Fruit fly (Drosophila melanogaster): ENCODE measurements around the gene SA1.

The SA1 gene

DNA sequence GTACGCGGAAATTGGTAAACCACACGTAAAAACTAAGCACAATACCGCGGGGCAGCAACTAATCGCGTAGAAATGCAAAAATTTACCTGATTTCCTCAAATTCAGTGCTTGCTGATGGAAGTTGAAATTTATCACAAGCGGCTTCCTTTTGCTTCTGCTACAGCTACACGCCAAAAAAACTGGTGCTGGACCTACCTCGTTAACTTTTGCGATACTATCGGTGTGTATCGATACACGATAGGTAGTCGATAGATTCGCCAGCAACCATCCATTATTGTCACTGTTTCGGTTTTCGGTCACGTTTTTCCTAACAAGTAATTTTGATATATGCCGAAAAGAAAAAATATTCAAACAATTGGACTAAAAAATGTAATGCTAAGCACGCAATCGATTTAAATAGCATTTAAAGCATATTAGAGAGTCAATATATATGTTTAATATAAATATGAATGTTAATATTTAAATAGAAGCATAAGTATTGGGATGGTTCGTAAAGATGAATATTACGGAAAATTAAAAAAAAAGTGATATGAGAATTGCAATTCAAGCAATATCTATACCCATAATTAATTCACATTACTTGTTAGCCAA, 17.3 kb downstream of the SA1 start, which contains the start of gene Sumo (continued):
- TF ChIP-seq CG12299 (tag; optimal IDR thresholded peaks at IDR 0.05): no peak
- no peak for TF ChIP-seq CG14965 (GFP tag; optimal IDR thresholded peaks at IDR 0.05; ENCODE audit: borderline replicate concordance)
- peak; percentile 49; the same call in 1 of the 2 replicates for TF ChIP-seq chm (GFP tag; IDR thresholded peaks at IDR 0.05)
- no peak for TF ChIP-seq CG10274 (GFP tag; optimal IDR thresholded peaks at IDR 0.05)
- TF ChIP-seq tio (GFP tag; optimal IDR thresholded peaks at IDR 0.05): no peak
- no peak for TF ChIP-seq CG4854 (GFP tag; optimal IDR thresholded peaks at IDR 0.05)
- peak; percentile 23 for TF ChIP-seq sug (tag; optimal IDR thresholded peaks at IDR 0.05)
- no peak for TF ChIP-seq Eip74EF (GFP tag; optimal IDR thresholded peaks at IDR 0.05)
- TF ChIP-seq zen (tag; optimal IDR thresholded peaks at IDR 0.05): peak; percentile 49
- TF ChIP-seq Atf-2 (GFP tag; optimal IDR thresholded peaks at IDR 0.05): no peak
- no peak for TF ChIP-seq Hmr (GFP tag; optimal IDR thresholded peaks at IDR 0.05)
- peak; percentile 49 for TF ChIP-seq CG32532 (GFP tag; IDR thresholded peaks at IDR 0.05)
- TF ChIP-seq caup (GFP tag; optimal IDR thresholded peaks at IDR 0.05; ENCODE audit: severe bottlenecking): no peak
- TF ChIP-seq ash1 (GFP tag; optimal IDR thresholded peaks at IDR 0.05): no peak
- TF ChIP-seq Sox100B (GFP tag; optimal IDR thresholded peaks at IDR 0.05): peak; percentile 13
- peak; percentile 47 for TF ChIP-seq CG3847 (GFP tag; IDR thresholded peaks at IDR 0.05)
- peak; percentile 99 for TF ChIP-seq CG3995 (GFP tag; optimal IDR thresholded peaks at IDR 0.05)
- no peak for TF ChIP-seq Kr (GFP tag; optimal IDR thresholded peaks at IDR 0.05)
- TF ChIP-seq vnd (GFP tag; IDR thresholded peaks at IDR 0.05; ENCODE audit: partially characterized antibody): peak; percentile 99
- no peak for TF ChIP-seq pros (GFP tag; optimal IDR thresholded peaks at IDR 0.05)
- TF ChIP-seq fru (optimal IDR thresholded peaks at IDR 0.05): no peak
- no peak for TF ChIP-seq B-H1 (GFP tag; IDR thresholded peaks at IDR 0.05)
- no peak for TF ChIP-seq CG31365 (tag; optimal IDR thresholded peaks at IDR 0.05)
- TF ChIP-seq unc-4 (GFP tag; IDR thresholded peaks at IDR 0.05; ENCODE audit: partially characterized antibody): peak; percentile 93
- TF ChIP-seq tup (GFP tag; optimal IDR thresholded peaks at IDR 0.05): no peak
- TF ChIP-seq CG7745 (tag; optimal IDR thresholded peaks at IDR 0.05): no peak
- TF ChIP-seq ftz-f1 (GFP tag; optimal IDR thresholded peaks at IDR 0.05): no peak
- TF ChIP-seq Fer3 (tag; optimal IDR thresholded peaks at IDR 0.05): no peak
- no peak for TF ChIP-seq CG13296 (GFP tag; optimal IDR thresholded peaks at IDR 0.05)
- peak; percentile 83; the same call in 2 of the 4 replicates for TF ChIP-seq Gug (GFP tag; IDR thresholded peaks at IDR 0.05)
- TF ChIP-seq lola (GFP tag; optimal IDR thresholded peaks at IDR 0.05): no peak
- TF ChIP-seq CG34422 (GFP tag; IDR thresholded peaks at IDR 0.05): peak; percentile 51; the same call in 1 of the 3 replicates
- TF ChIP-seq CG10147 (GFP tag; optimal IDR thresholded peaks at IDR 0.05): peak; percentile 42
- TF ChIP-seq chn (GFP tag; optimal IDR thresholded peaks at IDR 0.05): no peak
- TF ChIP-seq trem (tag; optimal IDR thresholded peaks at IDR 0.05): peak; percentile 66
- no peak for TF ChIP-seq Mes4 (GFP tag; optimal IDR thresholded peaks at IDR 0.05)
- TF ChIP-seq CG8944 (GFP tag; optimal IDR thresholded peaks at IDR 0.05): no peak
- no peak for TF ChIP-seq CG2120 (GFP tag; optimal IDR thresholded peaks at IDR 0.05)
- no peak for TF ChIP-seq Camta (GFP tag; optimal IDR thresholded peaks at IDR 0.05)
- no peak for TF ChIP-seq h (optimal IDR thresholded peaks at IDR 0.05)
- TF ChIP-seq fd3F (GFP tag; optimal IDR thresholded peaks at IDR 0.05): no peak
- no peak for TF ChIP-seq pum (GFP tag; optimal IDR thresholded peaks at IDR 0.05)
- peak; percentile 4 for TF ChIP-seq dmrt11E (tag; optimal IDR thresholded peaks at IDR 0.05)
- no peak for TF ChIP-seq Awh (GFP tag; IDR thresholded peaks at IDR 0.05)
- no peak for TF ChIP-seq pita (GFP tag; optimal IDR thresholded peaks at IDR 0.05)
- TF ChIP-seq gcm (GFP tag; optimal IDR thresholded peaks at IDR 0.05): no peak
- TF ChIP-seq gcm2 (GFP tag; optimal IDR thresholded peaks at IDR 0.05): no peak
- no peak for TF ChIP-seq br (optimal IDR thresholded peaks at IDR 0.05)
- peak; percentile 9 for TF ChIP-seq D19A (tag; optimal IDR thresholded peaks at IDR 0.05)
- peak; percentile 74; the same call in 2 of the 3 replicates for TF ChIP-seq CG11456 (GFP tag; IDR thresholded peaks at IDR 0.05)
- peak; percentile 21 for TF ChIP-seq CG12155 (GFP tag; optimal IDR thresholded peaks at IDR 0.05)

All from whole organism, embryonic.